Fruit fly (Drosophila melanogaster): ENCODE results near the gene Gr8a.

The Gr8a gene

dm6 chrX:9232199-9232598 is 5.3 kb downstream of the Gr8a start, which contains the start of gene CG12121 (continued):
- TF ChIP-seq knrl (GFP tag; IDR thresholded peaks at IDR 0.05; ENCODE audit: partially characterized antibody) (peak; percentile 52; the same call in 2 of the 3 replicates), CG13287 (GFP tag; IDR thresholded peaks at IDR 0.05; ENCODE audit: partially characterized antibody) (peak; percentile 82), CG11247 (GFP tag; IDR thresholded peaks at IDR 0.05) (no peak), gfzf (GFP tag; optimal IDR thresholded peaks at IDR 0.05) (peak; percentile 57), CG7963 (GFP tag; IDR thresholded peaks at IDR 0.05; ENCODE audit: partially characterized antibody) (peak; percentile 72), bbx (GFP tag; IDR thresholded peaks at IDR 0.05; ENCODE audit: partially characterized antibody) (peak; percentile 80), Oli (tag; optimal IDR thresholded peaks at IDR 0.05) (no peak), Doc3 (GFP tag; IDR thresholded peaks at IDR 0.05; ENCODE audit: partially characterized antibody) (peak; percentile 58), CG16779 (GFP tag; IDR thresholded peaks at IDR 0.05) (no peak), amos (GFP tag; IDR thresholded peaks at IDR 0.05; ENCODE audit: partially characterized antibody) (peak; percentile 75; the same call in 1 of the 2 replicates), CG15514 (GFP tag; optimal IDR thresholded peaks at IDR 0.05) (peak; percentile 71), HLHmδ (GFP tag; optimal IDR thresholded peaks at IDR 0.05) (no peak), NK7.1 (GFP tag; optimal IDR thresholded peaks at IDR 0.05) (no peak), Blimp-1 (GFP tag; optimal IDR thresholded peaks at IDR 0.05) (no peak), CG3995 (GFP tag; optimal IDR thresholded peaks at IDR 0.05) (peak; percentile 20), pzg (GFP tag; optimal IDR thresholded peaks at IDR 0.05) (peak; percentile 84), tna (GFP tag; IDR thresholded peaks at IDR 0.05; ENCODE audit: partially characterized antibody) (peak; percentile 79), Abd-B (GFP tag; optimal IDR thresholded peaks at IDR 0.05) (peak; percentile 18), unc-4 (GFP tag; IDR thresholded peaks at IDR 0.05; ENCODE audit: partially characterized antibody) (peak; percentile 63), YL-1 (GFP tag; optimal IDR thresholded peaks at IDR 0.05) (peak; percentile 39), hth (optimal IDR thresholded peaks at IDR 0.05) (no peak), CG4424 (GFP tag; optimal IDR thresholded peaks at IDR 0.05) (no peak), ftz-f1 (GFP tag; optimal IDR thresholded peaks at IDR 0.05) (peak; percentile 44), CG3281 (GFP tag; optimal IDR thresholded peaks at IDR 0.05) (no peak), Bgb (GFP tag; IDR thresholded peaks at IDR 0.05; ENCODE audit: partially characterized antibody) (peak; percentile 80), insv (GFP tag; optimal IDR thresholded peaks at IDR 0.05) (no peak), cato (GFP tag; optimal IDR thresholded peaks at IDR 0.05; ENCODE audit: borderline replicate concordance) (no peak), Dll (GFP tag; IDR thresholded peaks at IDR 0.05; ENCODE audit: partially characterized antibody) (peak; percentile 71; the same call in 2 of the 4 replicates), NC2α (GFP tag; optimal IDR thresholded peaks at IDR 0.05) (no peak), E2f2 (GFP tag; IDR thresholded peaks at IDR 0.05) (peak; percentile 89), HLH4C (GFP tag; IDR thresholded peaks at IDR 0.05; ENCODE audit: partially characterized antibody) (peak; percentile 79), CG2116 (GFP tag; optimal IDR thresholded peaks at IDR 0.05) (peak; percentile 63), inv (GFP tag; IDR thresholded peaks at IDR 0.05; ENCODE audit: partially characterized antibody) (peak; percentile 46; the same call in 1 of the 2 replicates), Med (GFP tag) (peak; percentile 67), Sry-β (GFP tag; optimal IDR thresholded peaks at IDR 0.05) (peak; percentile 52), CG14050 (GFP tag; IDR thresholded peaks at IDR 0.05) (no peak), Mad (GFP tag; optimal IDR thresholded peaks at IDR 0.05) (no peak), vnd (GFP tag; IDR thresholded peaks at IDR 0.05; ENCODE audit: partially characterized antibody) (peak; percentile 71), Bdp1 (GFP tag; optimal IDR thresholded peaks at IDR 0.05) (no peak), CG6791 (GFP tag; IDR thresholded peaks at IDR 0.05; ENCODE audit: partially characterized antibody) (peak; percentile 80), nerfin-2 (GFP tag; IDR thresholded peaks at IDR 0.05; ENCODE audit: partially characterized antibody) (peak; percentile 72), sima (GFP tag; optimal IDR thresholded peaks at IDR 0.05) (no peak), CG4617 (GFP tag; optimal IDR thresholded peaks at IDR 0.05; ENCODE audit: borderline replicate concordance) (peak; percentile 34), Fer1 (GFP tag; optimal IDR thresholded peaks at IDR 0.05) (no peak), chinmo (GFP tag; IDR thresholded peaks at IDR 0.05; ENCODE audit: partially characterized antibody) (peak; percentile 75; the same call in 1 of the 4 replicates), Dref (GFP tag; IDR thresholded peaks at IDR 0.05) (peak; percentile 87), zen2 (GFP tag; IDR thresholded peaks at IDR 0.05; ENCODE audit: partially characterized antibody) (peak; percentile 70), BEAF-32 (GFP tag; optimal IDR thresholded peaks at IDR 0.05) (peak; percentile 66)

Data from whole organism, embryonic.